Worm (Caenorhabditis elegans): ENCODE results near the gene epg-9.

epg-9 gene

DNA sequence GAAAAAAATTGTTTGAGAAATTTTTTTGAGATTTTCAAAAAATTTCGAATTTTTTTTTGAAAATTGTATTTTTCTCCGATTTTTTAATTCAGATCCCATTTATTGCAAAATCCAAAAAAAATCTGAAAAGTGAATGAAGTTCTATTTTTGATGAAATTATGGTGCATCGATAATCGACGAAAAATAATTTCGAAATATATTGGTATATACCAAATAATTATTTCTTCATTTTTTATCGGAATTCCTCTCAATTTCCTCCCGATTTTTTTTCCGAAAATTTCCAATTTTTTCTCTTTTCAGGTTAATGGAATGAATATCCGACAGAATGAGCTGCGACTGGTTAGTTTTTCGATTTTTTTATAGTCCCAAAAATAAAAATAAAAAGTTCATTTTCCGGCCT lies at the start of gene epg-9:
TSS of gene epg-9 (plus strand) at position 301 of the 400 bp plus-strand sequence.
- TF ChIP-seq lin-39 (tag; optimal IDR thresholded peaks at IDR 0.05) = no peak
- peak; percentile 31; the same call in 1 of the 2 replicates for TF ChIP-seq ceh-88 (GFP tag; IDR thresholded peaks at IDR 0.05)

DNA sequence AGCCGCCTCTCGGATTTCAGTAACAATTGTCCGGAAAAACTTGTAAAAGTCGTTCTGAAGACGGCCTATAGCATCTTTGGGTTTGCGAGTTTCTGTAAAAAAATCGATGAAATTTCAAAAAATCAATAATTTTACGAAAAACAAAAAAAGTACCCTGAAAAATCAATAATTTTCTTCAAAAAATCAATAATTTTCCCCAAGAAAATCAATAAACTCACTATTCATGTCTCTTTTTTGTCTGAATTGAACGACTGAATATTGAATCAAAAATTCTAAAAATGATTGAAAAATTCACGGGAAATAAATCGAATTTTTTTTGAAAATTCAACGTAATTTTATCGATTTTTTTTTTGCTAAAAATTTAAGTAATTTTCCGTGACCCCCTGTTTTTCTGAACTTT lies 49.5 kb upstream of the epg-9 start, which contains the start of gene Y69A2AR.23:
TSS of gene Y69A2AR.23 (minus strand) at position 267 of the 400 bp plus-strand sequence.
- TF ChIP-seq ets-5 (GFP tag; IDR thresholded peaks at IDR 0.05) = no peak
- no peak for TF ChIP-seq unc-130 (tag; optimal IDR thresholded peaks at IDR 0.05)
- TF ChIP-seq nhr-85 (tag) = no peak
- TF ChIP-seq mep-1 (tag; optimal IDR thresholded peaks at IDR 0.05) = no peak
- no peak for TF ChIP-seq nhr-11 (tag; optimal IDR thresholded peaks at IDR 0.05)
- TF ChIP-seq C34B4.2 (tag; optimal IDR thresholded peaks at IDR 0.05) = no peak
- no peak for TF ChIP-seq ceh-90 (tag; optimal IDR thresholded peaks at IDR 0.05)
- no peak for TF ChIP-seq zip-4 (GFP tag; optimal IDR thresholded peaks at IDR 0.05)
- no peak for TF ChIP-seq pax-3 (tag; optimal IDR thresholded peaks at IDR 0.05)

DNA sequence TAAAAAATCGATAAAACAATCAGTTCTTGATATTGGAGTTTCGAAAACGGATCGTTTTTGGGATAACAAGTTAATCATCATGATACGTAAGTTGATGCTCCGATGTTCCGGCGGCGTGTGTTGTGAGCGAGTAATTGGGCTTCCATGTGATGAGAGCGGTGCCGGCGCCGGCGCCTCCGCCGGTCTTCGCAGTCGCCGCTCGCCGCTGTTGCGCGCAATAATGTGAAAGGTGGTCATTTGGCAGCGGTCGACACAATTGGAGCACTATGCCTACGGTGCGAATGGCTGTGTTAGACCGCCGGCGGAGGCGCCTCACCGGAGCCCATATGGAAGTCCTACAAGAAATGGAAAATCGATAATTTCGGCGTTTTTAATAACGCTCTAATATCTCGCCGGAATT lies 49.1 kb upstream of the epg-9 start:
- TF ChIP-seq mdl-1 (tag; optimal IDR thresholded peaks at IDR 0.05) (no peak), efl-3 (GFP tag; optimal IDR thresholded peaks at IDR 0.05) (no peak), efl-1 (optimal IDR thresholded peaks at IDR 0.05) (no peak), efl-1 (GFP tag; optimal IDR thresholded peaks at IDR 0.05 in 1 of 2) (peak in 1 of 2 experiments; percentile 24)

DNA sequence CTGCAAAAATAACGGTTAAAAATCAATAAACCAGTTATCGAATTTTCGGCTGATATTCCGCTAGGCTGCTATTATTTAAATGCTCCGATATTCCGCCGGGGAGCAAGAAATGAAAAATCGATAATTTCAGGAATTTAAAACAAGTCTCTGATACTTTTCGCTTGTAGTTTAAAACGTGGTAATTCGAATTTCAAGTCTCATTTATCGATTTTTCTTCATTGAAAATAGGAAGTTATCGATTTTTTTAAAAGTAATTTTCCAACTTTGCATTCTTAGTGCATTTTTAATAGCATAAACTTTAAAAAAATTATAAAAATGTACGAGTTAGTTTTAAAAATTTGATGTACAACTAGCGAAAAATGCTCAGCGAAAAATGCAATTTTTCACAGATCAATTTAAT lies 48.7 kb upstream of the epg-9 start:
- TF ChIP-seq dsc-1 (tag; optimal IDR thresholded peaks at IDR 0.05) = no peak
- TF ChIP-seq nhr-77 (tag; optimal IDR thresholded peaks at IDR 0.05) = no peak
- TF ChIP-seq nhr-20 (tag; optimal IDR thresholded peaks at IDR 0.05) = no peak
- TF ChIP-seq zag-1 (tag; optimal IDR thresholded peaks at IDR 0.05) = no peak
- TF ChIP-seq xbp-1 (tag; optimal IDR thresholded peaks at IDR 0.05) = no peak
- TF ChIP-seq aha-1 (tag; optimal IDR thresholded peaks at IDR 0.05) = no peak
- no peak for TF ChIP-seq nhr-71 (tag; optimal IDR thresholded peaks at IDR 0.05)
- no peak for TF ChIP-seq nhr-85 (tag)
- no peak for TF ChIP-seq aly-2 (tag; optimal IDR thresholded peaks at IDR 0.05)
- TF ChIP-seq unc-98 (GFP tag; IDR thresholded peaks at IDR 0.05) = no peak
- TF ChIP-seq C34B4.2 (tag; optimal IDR thresholded peaks at IDR 0.05) = no peak
- no peak for TF ChIP-seq nhr-90 (tag; optimal IDR thresholded peaks at IDR 0.05; ENCODE audit: poor library complexity)
- TF ChIP-seq tlp-1 (tag; optimal IDR thresholded peaks at IDR 0.05) = no peak

DNA sequence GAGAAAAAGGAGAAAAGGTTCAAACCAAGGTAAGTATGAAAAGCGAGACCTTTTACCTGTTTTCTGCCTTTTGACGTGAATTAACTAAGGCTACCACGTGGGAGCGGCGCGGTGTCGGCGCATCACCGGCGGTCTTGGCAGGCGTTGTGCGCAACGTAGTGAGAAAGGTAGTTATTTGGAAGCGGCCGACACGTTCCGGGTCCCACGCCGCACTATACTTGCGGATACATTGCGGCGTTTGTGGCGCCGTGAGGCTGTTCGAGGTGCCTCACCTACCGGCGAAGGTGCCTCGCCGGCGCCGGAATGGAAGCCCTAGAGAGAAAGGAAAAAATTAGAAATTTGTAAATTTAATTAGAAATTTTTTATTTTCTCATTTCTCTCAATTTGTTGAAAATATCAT lies 48.1 kb upstream of the epg-9 start:
- TF ChIP-seq sptf-1 (tag; optimal IDR thresholded peaks at IDR 0.05) (no peak), nhr-84 (tag; optimal IDR thresholded peaks at IDR 0.05) (no peak), fkh-4 (tag; optimal IDR thresholded peaks at IDR 0.05; ENCODE audit: borderline replicate concordance) (no peak), unc-30 (tag; optimal IDR thresholded peaks at IDR 0.05) (no peak), nhr-76 (tag; optimal IDR thresholded peaks at IDR 0.05) (no peak), hlh-17 (GFP tag; optimal IDR thresholded peaks at IDR 0.05; ENCODE audit: borderline replicate concordance) (no peak), ama-1 (optimal IDR thresholded peaks at IDR 0.05) (no peak), hpl-2 (GFP tag; optimal IDR thresholded peaks at IDR 0.05) (no peak), C16A3.4 (tag; optimal IDR thresholded peaks at IDR 0.05) (no peak)

DNA sequence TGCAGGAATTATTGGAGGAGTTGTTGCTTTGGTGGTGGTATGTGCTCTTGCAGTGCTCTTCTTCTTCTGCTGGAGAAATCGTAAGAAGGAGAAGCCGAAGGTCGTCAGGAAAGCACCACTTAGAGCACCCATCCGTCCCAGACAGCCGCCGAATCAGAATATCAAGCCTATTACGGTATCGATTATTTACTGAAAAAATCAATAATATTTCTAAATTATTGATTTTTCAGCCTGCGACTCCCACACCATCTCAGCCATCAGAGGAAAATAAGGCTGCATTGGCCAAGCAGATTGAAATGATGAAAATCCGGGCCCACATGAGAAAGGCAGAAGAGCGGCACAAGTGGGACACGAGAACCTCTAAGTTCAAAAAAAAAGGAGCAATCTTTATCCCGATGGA lies 44.7 kb upstream of the epg-9 start:
- TF ChIP-seq hlh-4 (tag; optimal IDR thresholded peaks at IDR 0.05) (no peak), dsc-1 (tag; optimal IDR thresholded peaks at IDR 0.05) (no peak)

Data from whole organism, L1 larva.